Fruit fly (Drosophila melanogaster): ENCODE data around the gene CG43231.

CG43231 gene

dm6 chr2L:17740417-17740924 lies 36.0 kb downstream of the CG43231 start (continued):
- TF ChIP-seq CG17359 (tag; optimal IDR thresholded peaks at IDR 0.05), result no peak

DNA sequence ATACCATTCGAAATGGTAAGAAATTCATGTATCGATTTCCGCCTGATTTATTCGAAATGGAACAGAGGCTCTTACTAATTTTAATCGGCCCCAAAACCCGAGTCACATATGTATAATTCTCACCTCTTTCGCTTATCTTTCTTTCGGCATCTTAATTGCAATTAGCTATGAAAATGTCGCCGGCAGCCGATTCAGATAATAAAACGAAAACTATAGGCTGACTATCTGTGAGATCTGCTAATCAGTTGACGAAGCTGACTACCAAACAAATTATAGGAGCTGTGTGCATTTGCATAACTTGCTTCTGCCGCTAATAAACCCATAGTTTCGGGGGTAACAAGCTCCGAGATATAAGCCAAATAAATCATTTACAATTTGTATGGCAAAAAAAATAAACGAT lies 36.6 kb downstream of the CG43231 start:
- TF ChIP-seq Awh (GFP tag; IDR thresholded peaks at IDR 0.05) (peak; percentile 94), dm (GFP tag; optimal IDR thresholded peaks at IDR 0.05) (no peak), grn (GFP tag; optimal IDR thresholded peaks at IDR 0.05) (peak; percentile 68), sens (GFP tag) (peak; percentile 4), Vsx1 (GFP tag; optimal IDR thresholded peaks at IDR 0.05) (peak; percentile 41), CG4404 (GFP tag; IDR thresholded peaks at IDR 0.05) (no peak)

DNA sequence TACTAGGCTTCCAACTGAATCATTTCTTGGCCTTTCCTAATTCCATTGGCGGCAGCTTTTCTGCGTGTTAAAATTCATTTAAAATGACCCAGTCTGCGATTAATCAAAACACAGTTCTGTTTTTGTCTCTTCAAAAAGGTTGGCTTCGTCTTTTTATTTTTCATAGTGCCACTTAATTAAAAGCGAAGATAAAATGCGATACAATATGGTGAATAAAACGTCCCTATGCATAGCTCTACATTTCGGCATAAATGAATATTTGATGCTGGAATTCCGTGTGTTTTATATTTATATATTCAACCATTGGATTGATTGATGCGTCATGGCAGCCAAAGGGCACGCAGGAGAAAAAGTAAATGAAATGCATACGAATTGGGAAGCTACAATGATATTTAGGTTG lies 37.0 kb downstream of the CG43231 start:
- TF ChIP-seq D19A (tag; optimal IDR thresholded peaks at IDR 0.05) (no peak), CG15269 (tag; optimal IDR thresholded peaks at IDR 0.05) (peak; percentile 70), Awh (GFP tag; IDR thresholded peaks at IDR 0.05) (peak; percentile 5; the same call in 1 of the 2 replicates), da (GFP tag; optimal IDR thresholded peaks at IDR 0.05) (no peak), CG10959 (GFP tag; IDR thresholded peaks at IDR 0.05) (no peak), vvl (GFP tag; IDR thresholded peaks at IDR 0.05) (peak; percentile 92), CG3838 (GFP tag; optimal IDR thresholded peaks at IDR 0.05) (no peak), sd (tag; optimal IDR thresholded peaks at IDR 0.05) (peak; percentile 95), abd-A (tag; optimal IDR thresholded peaks at IDR 0.05) (peak; percentile 76), chm (GFP tag; IDR thresholded peaks at IDR 0.05) (no peak)

- TF ChIP-seq zen (tag; optimal IDR thresholded peaks at IDR 0.05) (peak; percentile 79), tll (GFP tag; optimal IDR thresholded peaks at IDR 0.05) (peak in 1 of 2 experiments; percentile 98), CG15479 (GFP tag; optimal IDR thresholded peaks at IDR 0.05) (peak; percentile 44), twi (tag; optimal IDR thresholded peaks at IDR 0.05) (peak; percentile 59), Jarid2 (GFP tag; optimal IDR thresholded peaks at IDR 0.05) (no peak), CG8924 (tag; optimal IDR thresholded peaks at IDR 0.05) (no peak)
Observed at dm6 chr2L:17743735-17744134, 39.3 kb downstream of the CG43231 start.

DNA sequence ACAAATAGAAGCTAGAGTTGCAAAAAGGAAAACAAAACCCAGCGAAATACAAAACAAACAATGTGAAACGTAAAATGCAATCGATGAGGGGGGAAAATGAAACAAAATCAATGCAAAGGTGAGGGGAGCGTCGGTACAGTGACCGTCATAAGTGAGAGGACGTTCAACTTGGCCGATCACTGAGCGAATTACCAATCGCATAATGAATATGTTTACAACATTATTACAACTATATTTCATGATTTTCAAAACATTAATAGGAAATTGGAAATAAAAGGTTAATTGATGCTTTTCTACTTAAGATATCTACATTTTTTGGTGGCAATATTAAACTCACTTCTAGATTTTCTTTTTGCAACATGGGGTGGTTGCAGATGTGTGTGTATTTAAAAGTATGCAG lies 41.0 kb downstream of the CG43231 start:
- no peak for TF ChIP-seq onecut (GFP tag; IDR thresholded peaks at IDR 0.05)
- TF ChIP-seq sug (tag; optimal IDR thresholded peaks at IDR 0.05), result no peak
- TF ChIP-seq Optix (GFP tag; IDR thresholded peaks at IDR 0.05), result no peak
- no peak for TF ChIP-seq sens-2 (GFP tag; IDR thresholded peaks at IDR 0.05)
- TF ChIP-seq CG8388 (GFP tag; optimal IDR thresholded peaks at IDR 0.05), result peak; percentile 51
- TF ChIP-seq dmrt11E (tag; optimal IDR thresholded peaks at IDR 0.05), result peak; percentile 5
- TF ChIP-seq CG4730 (GFP tag; IDR thresholded peaks at IDR 0.05), result no peak
- TF ChIP-seq Drgx (GFP tag; IDR thresholded peaks at IDR 0.05), result peak; percentile 20; the same call in 1 of the 2 replicates
- TF ChIP-seq dimm (GFP tag; IDR thresholded peaks at IDR 0.05), result no peak
- TF ChIP-seq CG11695 (GFP tag; IDR thresholded peaks at IDR 0.05), result peak; percentile 59; the same call in 2 of the 3 replicates
- no peak for TF ChIP-seq D19A (tag; optimal IDR thresholded peaks at IDR 0.05)
- TF ChIP-seq pfk (GFP tag; optimal IDR thresholded peaks at IDR 0.05), result no peak
- TF ChIP-seq Elba2 (GFP tag; optimal IDR thresholded peaks at IDR 0.05), result no peak
- no peak for TF ChIP-seq Tbp (GFP tag; optimal IDR thresholded peaks at IDR 0.05)
- TF ChIP-seq Mrtf (GFP tag; IDR thresholded peaks at IDR 0.05), result no peak
- no peak for TF ChIP-seq Oli (tag; optimal IDR thresholded peaks at IDR 0.05)
- TF ChIP-seq her (GFP tag; optimal IDR thresholded peaks at IDR 0.05), result no peak
- TF ChIP-seq bsh (GFP tag; optimal IDR thresholded peaks at IDR 0.05), result peak in 1 of 2 experiments; percentile 8
- no peak for TF ChIP-seq Dek (tag; optimal IDR thresholded peaks at IDR 0.05)
- no peak for TF ChIP-seq unpg (GFP tag; optimal IDR thresholded peaks at IDR 0.05)
- no peak for TF ChIP-seq emc (GFP tag; optimal IDR thresholded peaks at IDR 0.05)
- TF ChIP-seq Hmr (GFP tag; optimal IDR thresholded peaks at IDR 0.05), result no peak
- TF ChIP-seq peb (GFP tag; IDR thresholded peaks at IDR 0.05), result no peak
- no peak for TF ChIP-seq CG18619 (GFP tag; optimal IDR thresholded peaks at IDR 0.05)
